Fruit fly (Drosophila melanogaster) whole organism, pupa: ENCODE results near the gene RpS25.

ENCODE experiments used
- CG14655 ChIP-seq: fragments of 200-800 bp; sonication (Bioruptor generic); optimal IDR thresholded peaks from 3 replicates; lab custom pipeline; 2017; ENCODE audit warnings: mild to moderate bottlenecking, missing biosample characterization, missing genetic modification reagents, missing genetic modification characterization
- CG32121 ChIP-seq: fragments of 200-800 bp; sonication (Bioruptor generic); IDR thresholded peaks from 2 replicates; pipeline ENCODE4 v1.3.6; 2022; ENCODE audit warnings: missing biosample characterization, missing genetic modification characterization
- CG4496 ChIP-seq: fragments of 200-800 bp; sonication (Bioruptor generic); IDR thresholded peaks from 3 replicates; pipeline ENCODE4 v1.3.6; 2022; ENCODE audit warnings: missing biosample characterization, missing genetic modification characterization
- CG9948 ChIP-seq: fragments of 200-800 bp; sonication (Bioruptor generic); optimal IDR thresholded peaks from 2 replicates; lab custom pipeline; 2018; ENCODE audit warnings: missing biosample characterization, mild to moderate bottlenecking, missing genetic modification characterization, moderate library complexity
- fd96Ca ChIP-seq: fragments of 200-800 bp; sonication (Bioruptor generic); IDR thresholded peaks from 3 replicates; pipeline ENCODE4 v1.3.6; 2022; ENCODE audit warnings: missing biosample characterization, missing genetic modification characterization
- gl ChIP-seq: fragments of 200-800 bp; sonication (Bioruptor generic); optimal IDR thresholded peaks from 2 replicates; lab custom pipeline; 2018; ENCODE audit warnings: missing biosample characterization, mild to moderate bottlenecking, missing genetic modification characterization
- rn ChIP-seq: fragments of 200-800 bp; sonication (Bioruptor generic); IDR thresholded peaks from 2 replicates; pipeline ENCODE4 v1.3.6; 2022; ENCODE audit warnings: missing biosample characterization, missing genetic modification characterization

DNA sequence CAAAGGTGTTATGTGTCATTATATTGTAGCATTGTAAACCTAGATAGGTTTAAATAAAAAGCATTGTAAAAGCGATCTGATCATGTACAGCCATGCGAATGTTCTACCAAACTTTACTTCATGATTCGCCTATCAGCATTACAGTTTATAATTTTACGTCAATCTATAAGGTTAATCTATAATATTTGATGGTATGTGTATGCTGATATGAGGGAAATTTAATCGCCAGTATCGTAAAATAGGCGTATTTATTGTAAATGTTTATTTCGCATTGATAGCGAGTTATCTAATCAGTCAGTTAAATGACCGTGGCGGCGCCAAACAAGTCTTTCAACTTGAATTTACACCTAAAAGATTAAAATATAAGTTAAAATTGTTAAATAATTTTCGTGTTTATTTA, 38.5 kb downstream of the RpS25 start:
- no peak for TF ChIP-seq gl (tag; lab: Kevin White, UChicago)
- no peak for TF ChIP-seq CG14655 (GFP tag; lab: Kevin White, UChicago)
- no peak for TF ChIP-seq fd96Ca (GFP tag; lab: Robert Waterston, UW)
- no peak for TF ChIP-seq rn
- TF ChIP-seq CG9948 (tag; lab: Kevin White, UChicago), result no peak
- no peak for TF ChIP-seq CG4496 (GFP tag; lab: Robert Waterston, UW)
- TF ChIP-seq CG32121, result no peak
